Worm (Caenorhabditis elegans): ENCODE measurements around the gene puf-3.

DNA sequence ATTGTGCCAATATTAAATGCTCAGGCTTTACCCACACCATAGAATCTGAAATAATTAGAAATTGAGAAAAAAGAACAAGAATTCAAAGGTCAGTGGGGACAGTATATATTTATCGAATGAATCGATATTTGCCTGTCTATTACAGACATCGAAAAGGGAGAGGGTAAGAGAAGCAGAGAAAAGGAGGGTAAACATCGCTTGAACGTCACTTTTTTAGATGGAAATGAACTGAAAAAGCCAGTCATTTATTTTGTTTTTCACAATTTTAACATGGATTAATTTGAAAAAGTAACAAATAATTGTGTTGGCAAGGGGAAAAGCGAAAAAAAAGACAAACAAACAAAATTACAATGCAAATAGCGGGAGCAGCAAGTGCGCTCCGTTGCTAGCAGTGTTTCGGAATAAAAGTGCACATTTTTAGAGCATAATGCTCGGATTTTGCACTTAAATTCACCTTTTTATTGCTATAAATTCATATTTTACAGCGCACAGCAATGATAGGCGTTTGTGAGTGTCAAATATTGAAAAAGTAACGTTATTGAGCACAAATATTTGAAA lies 9.1 kb downstream of the puf-3 start, which contains the start of gene tbc-9:
- TF ChIP-seq cog-1 (tag; optimal IDR thresholded peaks at IDR 0.05) (no peak), ztf-29 (GFP tag; IDR thresholded peaks at IDR 0.05) (no peak)
